Fruit fly (Drosophila melanogaster): Measurements from ENCODE around the gene csw.
A peak's percentile ranks its signal among the peaks of the same experiment; 100 is the strongest.

csw gene

DNA sequence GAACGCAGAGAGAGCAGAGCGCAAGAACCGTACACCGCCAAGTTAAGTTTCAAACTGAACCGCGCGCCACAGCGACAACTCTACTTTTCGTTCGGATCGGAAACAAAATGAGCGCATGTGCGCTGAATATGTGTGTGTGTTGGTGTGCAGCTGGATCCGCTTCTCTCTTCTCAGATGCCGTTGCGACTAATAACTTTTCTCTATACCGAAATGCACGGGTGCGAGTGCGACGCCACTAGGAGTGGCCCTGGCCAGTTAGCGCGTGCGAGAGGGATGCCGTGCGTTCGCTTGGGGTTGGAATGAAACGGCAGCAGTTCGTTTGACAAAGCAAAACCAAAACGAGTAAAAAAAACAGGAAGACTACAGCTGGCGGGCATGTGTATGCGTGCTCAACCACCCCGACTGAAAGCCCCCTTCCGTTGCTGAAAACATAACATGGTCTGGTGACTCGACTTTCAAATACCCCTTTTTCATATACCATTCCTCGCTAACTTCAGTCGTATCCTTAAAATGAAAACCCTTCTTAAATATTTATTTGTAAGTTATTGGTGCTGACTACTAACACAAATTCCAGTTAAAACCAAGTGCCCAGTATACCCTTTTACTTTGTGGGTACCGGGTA is 42.9 kb downstream of the csw start (continued):
- TF ChIP-seq tll (GFP tag; optimal IDR thresholded peaks at IDR 0.05) (peak in 1 of 2 experiments; percentile 92), unc-4 (GFP tag; IDR thresholded peaks at IDR 0.05; ENCODE audit: partially characterized antibody) (no peak), btn (GFP tag; optimal IDR thresholded peaks at IDR 0.05) (peak; percentile 100), Spps (tag; optimal IDR thresholded peaks at IDR 0.05) (peak; percentile 100), fd96Cb (tag; optimal IDR thresholded peaks at IDR 0.05) (peak; percentile 100), CG4282 (GFP tag; optimal IDR thresholded peaks at IDR 0.05) (peak; percentile 99), Jarid2 (GFP tag; optimal IDR thresholded peaks at IDR 0.05) (peak; percentile 92), CG4707 (GFP tag; optimal IDR thresholded peaks at IDR 0.05) (peak; percentile 99), tup (GFP tag; optimal IDR thresholded peaks at IDR 0.05) (peak; percentile 100), D (optimal IDR thresholded peaks at IDR 0.05) (no peak), D (GFP tag; optimal IDR thresholded peaks at IDR 0.05) (peak; percentile 100), CG2875 (GFP tag; optimal IDR thresholded peaks at IDR 0.05) (peak; percentile 100), CG6683 (GFP tag; optimal IDR thresholded peaks at IDR 0.05) (peak; percentile 99), CG6654 (GFP tag; optimal IDR thresholded peaks at IDR 0.05) (peak; percentile 97), CG10321 (GFP tag; IDR thresholded peaks at IDR 0.05) (peak; percentile 98), CG4730 (GFP tag; IDR thresholded peaks at IDR 0.05) (peak; percentile 100), CG3281 (GFP tag; optimal IDR thresholded peaks at IDR 0.05) (peak; percentile 99), CG9215 (GFP tag; IDR thresholded peaks at IDR 0.05) (peak; percentile 99), Optix (GFP tag; IDR thresholded peaks at IDR 0.05) (peak; percentile 100), unpg (GFP tag; optimal IDR thresholded peaks at IDR 0.05) (peak; percentile 100), CG12769 (tag; optimal IDR thresholded peaks at IDR 0.05) (peak; percentile 100), ato (GFP tag; IDR thresholded peaks at IDR 0.05; ENCODE audit: partially characterized antibody) (peak; percentile 28; the same call in 1 of the 2 replicates), HLH54F (GFP tag; optimal IDR thresholded peaks at IDR 0.05) (peak; percentile 100), gsb (GFP tag; IDR thresholded peaks at IDR 0.05) (peak; percentile 100), run (tag; optimal IDR thresholded peaks at IDR 0.05) (peak; percentile 99), ERR (GFP tag; optimal IDR thresholded peaks at IDR 0.05) (peak; percentile 99), Abd-B (GFP tag; optimal IDR thresholded peaks at IDR 0.05) (peak; percentile 100), oc (tag; optimal IDR thresholded peaks at IDR 0.05) (peak; percentile 100), CG3995 (GFP tag; optimal IDR thresholded peaks at IDR 0.05) (peak; percentile 90), CG6854 (GFP tag; optimal IDR thresholded peaks at IDR 0.05) (peak; percentile 99), dmrt11E (tag; optimal IDR thresholded peaks at IDR 0.05) (peak; percentile 100), tio (GFP tag; optimal IDR thresholded peaks at IDR 0.05) (peak; percentile 99), CG12744 (GFP tag; optimal IDR thresholded peaks at IDR 0.05) (peak; percentile 100), Oaz (GFP tag; IDR thresholded peaks at IDR 0.05) (peak; percentile 100), CG11398 (GFP tag; optimal IDR thresholded peaks at IDR 0.05) (peak; percentile 100), CG6272 (GFP tag; IDR thresholded peaks at IDR 0.05) (peak; percentile 100), E2f2 (GFP tag; IDR thresholded peaks at IDR 0.05) (peak; percentile 91), Asciz (GFP tag; optimal IDR thresholded peaks at IDR 0.05) (peak; percentile 100), CG12071 (GFP tag; optimal IDR thresholded peaks at IDR 0.05) (peak; percentile 100), stc (GFP tag; IDR thresholded peaks at IDR 0.05) (peak; percentile 100), nerfin-1 (tag; optimal IDR thresholded peaks at IDR 0.05) (peak; percentile 100), Lim3 (GFP tag; IDR thresholded peaks at IDR 0.05) (peak; percentile 100), CG7963 (GFP tag; IDR thresholded peaks at IDR 0.05; ENCODE audit: partially characterized antibody) (no peak), gsb-n (tag; optimal IDR thresholded peaks at IDR 0.05) (peak; percentile 100), Nf-YC (tag; optimal IDR thresholded peaks at IDR 0.05) (peak; percentile 95), CG3726 (GFP tag; IDR thresholded peaks at IDR 0.05) (peak; percentile 100), sob (GFP tag; IDR thresholded peaks at IDR 0.05) (peak; percentile 100), ap (GFP tag; IDR thresholded peaks at IDR 0.05) (peak; percentile 100), CG14710 (tag; optimal IDR thresholded peaks at IDR 0.05) (peak; percentile 99)

Data from whole organism, embryonic.